Worm (Caenorhabditis elegans) whole organism, midembryonic: ENCODE data around the gene yif-1.

Source experiments
- flt-1 ChIP-seq: fragments of 200-800 bp; sonication (Bioruptor generic); IDR thresholded peaks from 2 replicates; pipeline ENCODE4 v1.3.6; 2022; ENCODE audit warnings: missing genetic modification characterization, missing compliant biosample characterization
- klf-2 ChIP-seq: fragments of 200-800 bp; sonication (Bioruptor generic); conservative IDR thresholded peaks from 2 replicates; pipeline ENCODE4 v1.3.6; 2022; ENCODE audit warnings: missing genetic modification reagents, missing genetic modification characterization, missing compliant biosample characterization

DNA sequence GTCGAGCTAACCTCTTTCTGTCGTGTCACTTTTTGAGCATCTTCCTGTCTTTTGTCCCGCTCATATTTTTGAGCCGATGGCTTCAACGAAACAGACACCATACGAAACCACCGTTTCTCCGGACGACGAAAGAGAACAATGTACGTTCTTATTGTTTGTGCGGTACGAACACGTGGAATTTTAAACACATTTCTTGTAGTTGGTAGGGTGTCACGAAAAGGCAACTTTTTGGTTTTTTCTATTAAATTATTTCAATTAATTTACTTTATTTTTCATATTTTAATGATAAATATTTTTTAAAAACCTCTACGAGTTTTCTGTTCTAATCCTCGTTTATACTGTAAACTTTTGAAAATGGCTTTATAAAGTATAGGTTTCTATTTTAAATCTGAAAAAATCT lies 36.4 kb upstream of the yif-1 start, which contains the start of gene R04B5.11:
- TF ChIP-seq flt-1 (GFP tag; lab: Robert Waterston, UW) (no peak), klf-2 (GFP tag; lab: Robert Waterston, UW) (no peak)
